Worm (Caenorhabditis elegans): ENCODE data around the gene dod-6.
A peak's percentile ranks its signal among the peaks of the same experiment; 100 is the strongest.

Gene dod-6

ce11 chrIII:10202894-10203871 is 5.7 kb downstream of the dod-6 start, which contains the start of gene chc-1 (continued):
- TF ChIP-seq C16A3.4 (tag; optimal IDR thresholded peaks at IDR 0.05) (peak; percentile 19), unc-86 (tag; optimal IDR thresholded peaks at IDR 0.05) (no peak), unc-98 (GFP tag; IDR thresholded peaks at IDR 0.05) (no peak)

ce11 chrIII:10206352-10206751 is 8.8 kb downstream of the dod-6 start:
- TF ChIP-seq jun-1 (tag; optimal IDR thresholded peaks at IDR 0.05) (no peak), efl-1 (optimal IDR thresholded peaks at IDR 0.05) (no peak), efl-1 (GFP tag; optimal IDR thresholded peaks at IDR 0.05 in 1 of 2) (peak in 1 of 2 experiments; percentile 82)

DNA sequence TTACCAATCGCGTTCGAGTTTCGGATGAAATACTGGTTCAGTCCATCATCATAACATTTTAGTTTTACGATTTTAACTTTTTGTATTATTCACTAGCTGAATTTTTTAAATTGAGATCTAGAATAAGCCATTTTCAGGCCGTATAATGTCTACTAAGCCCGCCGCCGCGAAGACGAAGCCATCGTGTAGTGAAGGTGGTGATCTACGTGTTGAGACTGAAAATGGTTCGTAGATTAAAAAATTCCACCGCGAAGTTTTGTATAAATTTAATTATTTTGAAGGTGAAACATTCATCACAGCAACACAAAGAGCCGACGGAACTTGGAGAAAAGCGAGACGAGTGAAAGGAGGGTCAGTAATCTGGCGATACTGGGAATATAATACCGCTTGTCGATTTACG is 12.2 kb downstream of the dod-6 start, which contains the start of gene T20G5.9:
Gene T20G5.9 (plus strand): TSS at position 138 of the 400 bp plus-strand sequence.
- no peak for TF ChIP-seq rnt-1 (tag; optimal IDR thresholded peaks at IDR 0.05)
- peak; percentile 19 for TF ChIP-seq ama-1 (optimal IDR thresholded peaks at IDR 0.05)
- no peak for TF ChIP-seq mdl-1 (tag; optimal IDR thresholded peaks at IDR 0.05)
- TF ChIP-seq C16A3.4 (tag; optimal IDR thresholded peaks at IDR 0.05) = no peak
- TF ChIP-seq pag-3 (tag; optimal IDR thresholded peaks at IDR 0.05; ENCODE audit: borderline replicate concordance, insufficient read depth) = no peak
- no peak for TF ChIP-seq nhr-84 (tag; optimal IDR thresholded peaks at IDR 0.05)
- no peak for TF ChIP-seq nhr-11 (tag; optimal IDR thresholded peaks at IDR 0.05)
- no peak for TF ChIP-seq sptf-1 (tag; optimal IDR thresholded peaks at IDR 0.05)

ce11 chrIII:10211889-10212494 is 14.5 kb downstream of the dod-6 start, which contains the start of the genes blos-1 and best-18:
blos-1 (minus strand) TSS chrIII:10211946.
best-18 (plus strand) TSS chrIII:10212396.
- TF ChIP-seq zag-1 (tag; optimal IDR thresholded peaks at IDR 0.05) (no peak), mdl-1 (tag; optimal IDR thresholded peaks at IDR 0.05) (no peak), nhr-85 (tag) (no peak), lin-35 (GFP tag; optimal IDR thresholded peaks at IDR 0.05) (no peak), snu-23 (GFP tag; optimal IDR thresholded peaks at IDR 0.05) (no peak), ces-1 (GFP tag; optimal IDR thresholded peaks at IDR 0.05) (no peak), mef-2 (tag; optimal IDR thresholded peaks at IDR 0.05) (no peak), sup-37 (GFP tag; optimal IDR thresholded peaks at IDR 0.05) (no peak), ceh-8 (GFP tag; optimal IDR thresholded peaks at IDR 0.05) (no peak), unc-98 (GFP tag; IDR thresholded peaks at IDR 0.05) (no peak)

DNA sequence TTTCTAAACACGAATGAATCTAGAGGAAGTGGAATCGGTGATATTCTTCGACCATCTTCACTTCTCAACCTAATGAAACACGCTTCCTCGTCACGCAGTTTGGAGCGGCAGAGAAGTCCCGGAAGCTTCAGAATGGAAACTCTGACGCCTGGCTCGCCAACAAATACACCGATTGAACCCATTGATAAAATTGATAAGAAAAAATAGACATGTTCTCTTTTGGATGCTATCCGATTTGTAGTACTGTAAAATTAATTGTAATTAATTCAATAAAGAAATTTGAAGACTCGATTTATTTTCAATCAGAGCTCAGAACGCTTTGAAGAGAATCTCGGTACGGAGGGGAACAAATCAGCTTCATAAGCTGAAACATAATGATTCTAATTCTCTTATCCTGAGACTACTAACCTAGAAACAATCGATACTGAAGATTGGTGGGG is 17.0 kb downstream of the dod-6 start:
- TF ChIP-seq pax-3 (tag; optimal IDR thresholded peaks at IDR 0.05) (peak; percentile 59), C04F5.9 (tag; optimal IDR thresholded peaks at IDR 0.05) (peak; percentile 59), zag-1 (tag; optimal IDR thresholded peaks at IDR 0.05) (no peak), pqm-1 (tag; optimal IDR thresholded peaks at IDR 0.05) (no peak), nhr-12 (tag; optimal IDR thresholded peaks at IDR 0.05) (no peak), dpl-1 (GFP tag; optimal IDR thresholded peaks at IDR 0.05) (no peak), unc-62 (GFP tag; optimal IDR thresholded peaks at IDR 0.05) (no peak), ama-1 (optimal IDR thresholded peaks at IDR 0.05) (peak; percentile 86), nhr-20 (tag; optimal IDR thresholded peaks at IDR 0.05) (peak; percentile 45), ztf-11 (tag; optimal IDR thresholded peaks at IDR 0.05) (peak in 1 of 2 experiments; percentile 22), unc-130 (tag; optimal IDR thresholded peaks at IDR 0.05) (no peak), dsc-1 (tag; optimal IDR thresholded peaks at IDR 0.05) (peak; percentile 10), nhr-47 (tag; optimal IDR thresholded peaks at IDR 0.05) (peak; percentile 66), unc-30 (tag; optimal IDR thresholded peaks at IDR 0.05) (no peak), aly-2 (tag; optimal IDR thresholded peaks at IDR 0.05) (peak; percentile 99), nhr-77 (tag; optimal IDR thresholded peaks at IDR 0.05) (no peak), nhr-71 (tag; optimal IDR thresholded peaks at IDR 0.05) (peak; percentile 75), snu-23 (GFP tag; optimal IDR thresholded peaks at IDR 0.05) (peak; percentile 75), unc-98 (GFP tag; IDR thresholded peaks at IDR 0.05) (no peak; the same call in 1 of the 2 replicates), elt-2 (tag; optimal IDR thresholded peaks at IDR 0.05) (peak; percentile 60), isw-1 (GFP tag; IDR thresholded peaks at IDR 0.05) (no peak), ceh-90 (tag; optimal IDR thresholded peaks at IDR 0.05) (no peak), fos-1 (tag; optimal IDR thresholded peaks at IDR 0.05) (no peak), hlh-4 (tag; optimal IDR thresholded peaks at IDR 0.05) (no peak), blmp-1 (tag; optimal IDR thresholded peaks at IDR 0.05) (no peak), snpc-4 (tag; optimal IDR thresholded peaks at IDR 0.05) (no peak)
